Fruit fly (Drosophila melanogaster): ENCODE results near the gene Peritrophin-15a.

The Peritrophin-15a gene

DNA sequence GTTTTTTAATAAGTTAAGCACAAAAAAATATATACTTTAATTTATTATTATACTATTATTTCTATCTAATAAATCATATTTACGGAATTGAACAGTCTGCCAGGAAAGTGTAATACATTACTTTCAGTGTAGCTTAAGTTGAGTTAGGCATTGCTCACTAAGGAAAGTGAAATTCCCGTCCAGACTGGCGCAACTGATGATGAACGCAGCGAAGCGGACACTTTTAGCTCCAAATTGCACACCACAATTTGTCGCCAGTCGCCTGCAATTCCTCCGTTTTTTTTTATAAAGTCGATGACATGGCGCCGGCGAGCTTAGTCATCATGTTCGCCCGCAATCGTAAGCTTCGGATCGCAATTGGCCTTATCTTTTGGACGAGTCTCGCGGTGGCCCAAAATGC is 2.8 kb upstream of the Peritrophin-15a start, which contains the start of gene CG13386:
CG13386 (plus strand) TSS at position 301 of the 400 bp plus-strand sequence.
- no peak for TF ChIP-seq Sox14 (GFP tag; optimal IDR thresholded peaks at IDR 0.05)
- no peak for TF ChIP-seq CG6854 (GFP tag; optimal IDR thresholded peaks at IDR 0.05)
- TF ChIP-seq esn (GFP tag; optimal IDR thresholded peaks at IDR 0.05): no peak
- TF ChIP-seq spab (GFP tag; optimal IDR thresholded peaks at IDR 0.05): no peak

dm6 chr2L:8394840-8395239 is 1.1 kb downstream of the Peritrophin-15a start, which contains the start of gene Peritrophin-15b:
Gene Peritrophin-15b (minus strand): TSS chr2L:8394940.
- TF ChIP-seq Eip75B (GFP tag; optimal IDR thresholded peaks at IDR 0.05): no peak
- TF ChIP-seq Hr4 (GFP tag; optimal IDR thresholded peaks at IDR 0.05): no peak
- TF ChIP-seq Sox102F (GFP tag; optimal IDR thresholded peaks at IDR 0.05): no peak
- TF ChIP-seq CG8632 (GFP tag; optimal IDR thresholded peaks at IDR 0.05): no peak
- TF ChIP-seq CG10631 (GFP tag; optimal IDR thresholded peaks at IDR 0.05): no peak
- TF ChIP-seq Sox15 (GFP tag; optimal IDR thresholded peaks at IDR 0.05): no peak
- no peak for TF ChIP-seq Met (GFP tag; optimal IDR thresholded peaks at IDR 0.05)
- TF ChIP-seq CG6792 (GFP tag; optimal IDR thresholded peaks at IDR 0.05): no peak
- TF ChIP-seq salr (GFP tag; optimal IDR thresholded peaks at IDR 0.05): no peak
- TF ChIP-seq CG3032 (tag; optimal IDR thresholded peaks at IDR 0.05): no peak
- no peak for TF ChIP-seq topi (GFP tag; optimal IDR thresholded peaks at IDR 0.05)
- TF ChIP-seq CG32006 (GFP tag; optimal IDR thresholded peaks at IDR 0.05): no peak
- no peak for TF ChIP-seq lz (GFP tag; optimal IDR thresholded peaks at IDR 0.05)
- no peak for TF ChIP-seq Ets96B (tag; optimal IDR thresholded peaks at IDR 0.05)
- TF ChIP-seq CG6854 (GFP tag; optimal IDR thresholded peaks at IDR 0.05): no peak
- TF ChIP-seq spab (GFP tag; optimal IDR thresholded peaks at IDR 0.05): no peak
- TF ChIP-seq svp (GFP tag): no peak
- no peak for TF ChIP-seq eg (GFP tag; IDR thresholded peaks at IDR 0.05)

dm6 chr2L:8394180-8394579 is 1.7 kb downstream of the Peritrophin-15a start, which contains the start of gene lectin-29Ca:
Gene lectin-29Ca (minus strand): TSS chr2L:8394280.
- TF ChIP-seq CG6276 (GFP tag; optimal IDR thresholded peaks at IDR 0.05): no peak
- no peak for TF ChIP-seq vri (GFP tag; optimal IDR thresholded peaks at IDR 0.05)
- no peak for TF ChIP-seq eg (GFP tag; IDR thresholded peaks at IDR 0.05)
- no peak for TF ChIP-seq lz (GFP tag; optimal IDR thresholded peaks at IDR 0.05)
- TF ChIP-seq Gug (GFP tag; IDR thresholded peaks at IDR 0.05): no peak
- no peak for TF ChIP-seq OdsH (GFP tag; optimal IDR thresholded peaks at IDR 0.05)
- TF ChIP-seq CG4318 (GFP tag; optimal IDR thresholded peaks at IDR 0.05): no peak
- no peak for TF ChIP-seq CG6792 (GFP tag; optimal IDR thresholded peaks at IDR 0.05)
- TF ChIP-seq CG7368 (GFP tag; optimal IDR thresholded peaks at IDR 0.05): no peak
- no peak for TF ChIP-seq pdm3 (GFP tag; optimal IDR thresholded peaks at IDR 0.05)
- no peak for TF ChIP-seq fd59A (GFP tag; optimal IDR thresholded peaks at IDR 0.05)
- no peak for TF ChIP-seq achi (GFP tag; optimal IDR thresholded peaks at IDR 0.05)

DNA sequence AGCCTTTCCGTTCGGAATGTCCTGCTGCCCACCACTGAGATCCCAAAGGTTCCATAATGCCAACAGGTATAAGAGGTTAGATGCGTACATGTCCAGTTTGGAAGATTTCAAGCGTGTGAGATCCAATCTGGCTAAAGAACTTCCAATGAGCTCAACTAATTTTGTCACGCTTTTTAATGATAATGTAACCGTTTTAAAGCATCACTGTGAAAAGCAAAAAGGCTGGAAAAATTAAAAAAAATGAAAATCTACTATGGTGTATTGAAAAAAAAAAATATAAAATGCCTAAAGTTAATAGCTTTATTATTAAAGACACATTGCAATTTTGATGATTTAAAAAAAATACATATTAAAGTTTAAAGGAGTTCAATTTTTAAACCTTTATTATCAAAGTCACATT is 2.8 kb downstream of the Peritrophin-15a start, which contains the start of gene Acp29AB:
Acp29AB (minus strand) TSS at position 101 of the 400 bp plus-strand sequence.
- TF ChIP-seq achi (GFP tag; optimal IDR thresholded peaks at IDR 0.05): no peak
- TF ChIP-seq lz (GFP tag; optimal IDR thresholded peaks at IDR 0.05): no peak
- no peak for TF ChIP-seq esn (GFP tag; optimal IDR thresholded peaks at IDR 0.05)
- no peak for TF ChIP-seq svp (GFP tag)
- no peak for TF ChIP-seq vri (GFP tag; optimal IDR thresholded peaks at IDR 0.05)

- no peak for TF ChIP-seq Sox14 (GFP tag; optimal IDR thresholded peaks at IDR 0.05)
- no peak for TF ChIP-seq Smox (GFP tag; optimal IDR thresholded peaks at IDR 0.05)
- TF ChIP-seq Hr4 (GFP tag; optimal IDR thresholded peaks at IDR 0.05): no peak
- no peak for TF ChIP-seq CG10631 (GFP tag; optimal IDR thresholded peaks at IDR 0.05)
- TF ChIP-seq CG32006 (GFP tag; optimal IDR thresholded peaks at IDR 0.05): no peak
- no peak for TF ChIP-seq CG4318 (GFP tag; optimal IDR thresholded peaks at IDR 0.05)
- no peak for TF ChIP-seq spab (GFP tag; optimal IDR thresholded peaks at IDR 0.05)
- no peak for TF ChIP-seq lz (GFP tag; optimal IDR thresholded peaks at IDR 0.05)
- no peak for TF ChIP-seq salr (GFP tag; optimal IDR thresholded peaks at IDR 0.05)
- TF ChIP-seq CG34406 (GFP tag; optimal IDR thresholded peaks at IDR 0.05): no peak
- TF ChIP-seq acj6 (GFP tag; optimal IDR thresholded peaks at IDR 0.05): no peak
- TF ChIP-seq CG6792 (GFP tag; optimal IDR thresholded peaks at IDR 0.05): no peak
- TF ChIP-seq CG6163 (GFP tag; IDR thresholded peaks at IDR 0.05): no peak
Observed at dm6 chr2L:8392298-8392697, 3.6 kb downstream of the Peritrophin-15a start, which contains the start of gene CG42820. Gene CG42820 (minus strand): TSS chr2L:8392398.

All from whole organism, prepupa.